Fruit fly (Drosophila melanogaster) whole organism, embryonic: Measurements from ENCODE around the gene GstO2.

ENCODE experiments used
- CG10959 ChIP-seq: fragments of 200-800 bp; sonication (Bioruptor generic); IDR thresholded peaks from 2 replicates; pipeline ENCODE4 v1.3.6; 2022; ENCODE audit warnings: missing biosample characterization, missing genetic modification characterization
- CG11398 ChIP-seq: fragments of 200-800 bp; sonication (Bioruptor generic); optimal IDR thresholded peaks from 2 replicates; lab custom pipeline; 2016; ENCODE audit warnings: missing biosample characterization, missing genetic modification characterization
- CG12071 ChIP-seq: fragments of 200-800 bp; sonication (Bioruptor generic); optimal IDR thresholded peaks from 3 replicates; lab custom pipeline; 2018; ENCODE audit warnings: missing biosample characterization, mild to moderate bottlenecking, missing genetic modification characterization
- CG12236 ChIP-seq: fragments of 200-800 bp; sonication (Bioruptor generic); optimal IDR thresholded peaks from 2 replicates; lab custom pipeline; 2016; ENCODE audit warnings: missing biosample characterization, missing genetic modification characterization
- CG12391 ChIP-seq: fragments of 200-800 bp; sonication (Bioruptor generic); optimal IDR thresholded peaks from 3 replicates; lab custom pipeline; 2018; ENCODE audit warnings: missing biosample characterization, mild to moderate bottlenecking, missing genetic modification characterization, moderate library complexity
- CG13424 ChIP-seq: fragments of 200-800 bp; sonication (Bioruptor generic); optimal IDR thresholded peaks from 2 replicates; lab custom pipeline; 2019; ENCODE audit warnings: missing biosample characterization, mild to moderate bottlenecking, missing genetic modification characterization, moderate library complexity
- CG13894 ChIP-seq: fragments of 200-800 bp; sonication (Bioruptor generic); optimal IDR thresholded peaks from 3 replicates; lab custom pipeline; 2018; ENCODE audit warnings: missing biosample characterization, mild to moderate bottlenecking, missing genetic modification characterization, moderate library complexity
- CG14014 ChIP-seq: fragments of 200-800 bp; sonication (Bioruptor generic); IDR thresholded peaks from 2 replicates; pipeline ENCODE4 v1.3.6; 2022; ENCODE audit warnings: missing biosample characterization, missing genetic modification characterization
- CG15479 ChIP-seq: fragments of 200-800 bp; sonication (Bioruptor generic); optimal IDR thresholded peaks from 3 replicates; lab custom pipeline; 2019; ENCODE audit warnings: missing biosample characterization, mild to moderate bottlenecking, missing genetic modification characterization, moderate library complexity
- CG17802 ChIP-seq: fragments of 200-800 bp; sonication (Bioruptor generic); optimal IDR thresholded peaks from 2 replicates; lab custom pipeline; 2018; ENCODE audit warnings: missing biosample characterization, mild to moderate bottlenecking, missing genetic modification characterization, moderate library complexity
- CG1832 ChIP-seq: fragments of 200-800 bp; sonication (Bioruptor generic); optimal IDR thresholded peaks from 2 replicates; lab custom pipeline; 2017; ENCODE audit warnings: missing biosample characterization, mild to moderate bottlenecking, missing genetic modification characterization, inconsistent platforms
- CG2116 ChIP-seq: fragments of 200-800 bp; sonication (Bioruptor generic); optimal IDR thresholded peaks from 3 replicates; lab custom pipeline; 2018; ENCODE audit warnings: missing biosample characterization, mild to moderate bottlenecking, missing genetic modification characterization
- CG2712 ChIP-seq: fragments of 200-800 bp; optimal IDR thresholded peaks from 3 replicates; lab custom pipeline; 2019; ENCODE audit warnings: missing biosample characterization, mild to moderate bottlenecking, missing genetic modification characterization, moderate library complexity
- CG4328 ChIP-seq: fragments of 200-800 bp; sonication (Bioruptor generic); optimal IDR thresholded peaks from 3 replicates; lab custom pipeline; 2017; ENCODE audit warnings: missing biosample characterization, missing genetic modification reagents, missing genetic modification characterization
- CG6654 ChIP-seq: fragments of 200-800 bp; sonication (Bioruptor generic); optimal IDR thresholded peaks from 2 replicates; lab custom pipeline; 2017; ENCODE audit warnings: missing biosample characterization, mild to moderate bottlenecking, missing genetic modification characterization
- CG6689 ChIP-seq: fragments of 200-800 bp; sonication (Bioruptor generic); IDR thresholded peaks from 2 replicates; pipeline ENCODE4 v1.3.6; 2022; ENCODE audit warnings: missing biosample characterization, missing genetic modification characterization
- Camta ChIP-seq: fragments of 200-800 bp; sonication (Bioruptor generic); optimal IDR thresholded peaks from 2 replicates; lab custom pipeline; 2016; ENCODE audit warnings: missing biosample characterization, missing genetic modification characterization
- Eip74EF ChIP-seq, 2 experiments: fragments of 200-800 bp in 1 of 2; fragments of >200 bp in 1 of 2; sonication (Bioruptor generic) in 1 of 2; optimal IDR thresholded peaks; 2 replicates each; lab custom pipeline; 2017 to 2019; ENCODE audit warnings: missing biosample characterization in 2 of 2, missing genetic modification characterization in 2 of 2, mild to moderate bottlenecking in 1 of 2, moderate library complexity in 1 of 2
- Ets65A ChIP-seq: fragments of 200-800 bp; sonication (Bioruptor generic); peaks from one replicate; lab custom pipeline; 2016; ENCODE audit warnings: missing biosample characterization, missing genetic modification characterization
- GATAe ChIP-seq: fragments of 200-800 bp; sonication (Bioruptor generic); conservative IDR thresholded peaks from 2 replicates; pipeline ENCODE4 v1.3.6; 2022; ENCODE audit warnings: missing biosample characterization, missing genetic modification characterization
- HLH54F ChIP-seq: fragments of 200-800 bp; sonication (Bioruptor generic); optimal IDR thresholded peaks from 3 replicates; lab custom pipeline; 2016; ENCODE audit warnings: missing biosample characterization, missing genetic modification characterization
- Hmx ChIP-seq: fragments of 200-800 bp; sonication (Bioruptor generic); optimal IDR thresholded peaks from 2 replicates; lab custom pipeline; 2016; ENCODE audit warnings: missing biosample characterization, missing genetic modification characterization
- MTF-1 ChIP-seq: fragments of 200-800 bp; sonication (Bioruptor generic); optimal IDR thresholded peaks from 2 replicates; lab custom pipeline; 2018; ENCODE audit warnings: missing biosample characterization, mild to moderate bottlenecking, missing genetic modification characterization, borderline replicate concordance
- Mes4 ChIP-seq: fragments of 200-800 bp; sonication (Bioruptor generic); optimal IDR thresholded peaks from 2 replicates; lab custom pipeline; 2016; ENCODE audit warnings: missing biosample characterization, missing genetic modification characterization
- Pdp1 ChIP-seq, 2 experiments: fragments of 200-800 bp; sonication (Bioruptor generic); optimal IDR thresholded peaks; 3 replicates each; lab custom pipeline; 2016; ENCODE audit warnings: missing biosample characterization in 2 of 2, missing genetic modification characterization in 2 of 2, mild to moderate bottlenecking in 1 of 2, moderate library complexity in 1 of 2
- bab2 ChIP-seq: fragments of 200-800 bp; sonication (Bioruptor generic); optimal IDR thresholded peaks from 2 replicates; lab custom pipeline; 2016; ENCODE audit warnings: missing biosample characterization, missing genetic modification characterization
- corto ChIP-seq: fragments of 200-800 bp; sonication (Bioruptor generic); optimal IDR thresholded peaks from 2 replicates; lab custom pipeline; 2016; ENCODE audit warnings: missing biosample characterization, mild to moderate bottlenecking, missing genetic modification characterization, moderate library complexity
- crc ChIP-seq: fragments of 200-800 bp; sonication (Bioruptor generic); optimal IDR thresholded peaks from 2 replicates; lab custom pipeline; 2016; ENCODE audit warnings: missing biosample characterization, missing genetic modification characterization
- crol ChIP-seq: fragments of 200-800 bp; sonication (Bioruptor generic); IDR thresholded peaks from 2 replicates; pipeline ENCODE4 v1.3.6; 2022; ENCODE audit warnings: missing biosample characterization, missing genetic modification characterization
- dmrt11E ChIP-seq: fragments of 200-800 bp; sonication (Bioruptor generic); optimal IDR thresholded peaks from 3 replicates; lab custom pipeline; 2018; ENCODE audit warnings: missing biosample characterization, mild to moderate bottlenecking, missing genetic modification characterization, moderate library complexity
- eve ChIP-seq, 2 experiments: fragments of >200 bp; optimal IDR thresholded peaks; 2 replicates each; lab custom pipeline; 2017; ENCODE audit warnings: missing biosample characterization in 2 of 2, missing genetic modification characterization in 2 of 2
- exex ChIP-seq: fragments of 200-800 bp; sonication (Bioruptor generic); optimal IDR thresholded peaks from 4 replicates; lab custom pipeline; 2018; ENCODE audit warnings: missing biosample characterization, mild to moderate bottlenecking, missing genetic modification characterization, moderate library complexity
- gsb ChIP-seq: fragments of 200-800 bp; sonication (Bioruptor generic); IDR thresholded peaks from 2 replicates; pipeline ENCODE4 v1.3.6; 2022; ENCODE audit warnings: missing biosample characterization, missing genetic modification characterization
- h ChIP-seq: fragments of >200 bp; optimal IDR thresholded peaks from 2 replicates; lab custom pipeline; 2017
- hb ChIP-seq: fragments of 200-800 bp; sonication (Bioruptor generic); IDR thresholded peaks from 3 replicates; pipeline ENCODE4 v1.3.6; 2022; ENCODE audit warnings: missing biosample characterization, missing genetic modification characterization; ENCODE audit not compliant: partially characterized antibody
- inv ChIP-seq: fragments of 200-800 bp; sonication (Bioruptor generic); IDR thresholded peaks from 2 replicates; pipeline ENCODE4 v1.3.6; 2022; ENCODE audit warnings: missing biosample characterization, missing genetic modification characterization; ENCODE audit not compliant: partially characterized antibody
- knrl ChIP-seq: fragments of 200-800 bp; sonication (Bioruptor generic); IDR thresholded peaks from 3 replicates; pipeline ENCODE4 v1.3.6; 2022; ENCODE audit warnings: missing biosample characterization, missing genetic modification characterization; ENCODE audit not compliant: partially characterized antibody
- lola ChIP-seq, 3 experiments: fragments of >200 bp in 2 of 3; fragments of 200-800 bp in 1 of 3; sonication (Bioruptor generic) in 1 of 3; optimal IDR thresholded peaks; 2 replicates each; lab custom pipeline; 2017 to 2019; ENCODE audit warnings: missing biosample characterization in 3 of 3, missing genetic modification characterization in 3 of 3, mild to moderate bottlenecking in 1 of 3, moderate library complexity in 1 of 3
- mirr ChIP-seq: fragments of 200-800 bp; sonication (Bioruptor generic); optimal IDR thresholded peaks from 3 replicates; lab custom pipeline; 2018; ENCODE audit warnings: missing biosample characterization, mild to moderate bottlenecking, missing genetic modification characterization
- nerfin-1 ChIP-seq: fragments of 200-800 bp; sonication (Bioruptor generic); optimal IDR thresholded peaks from 3 replicates; lab custom pipeline; 2019; ENCODE audit warnings: missing biosample characterization, mild to moderate bottlenecking, missing genetic modification characterization, moderate library complexity
- org-1 ChIP-seq: fragments of 200-800 bp; sonication (Bioruptor generic); optimal IDR thresholded peaks from 2 replicates; lab custom pipeline; 2017; ENCODE audit warnings: missing biosample characterization, missing genetic modification characterization
- pros ChIP-seq: fragments of 200-800 bp; sonication (Bioruptor generic); optimal IDR thresholded peaks from 3 replicates; lab custom pipeline; 2019; ENCODE audit warnings: missing biosample characterization, mild to moderate bottlenecking, missing genetic modification characterization, moderate library complexity
- psq ChIP-seq: fragments of 200-800 bp; sonication (Bioruptor generic); optimal IDR thresholded peaks from 2 replicates; lab custom pipeline; 2017; ENCODE audit warnings: missing biosample characterization, missing genetic modification characterization
- sob ChIP-seq: fragments of 200-800 bp; sonication (Bioruptor generic); IDR thresholded peaks from 2 replicates; pipeline ENCODE4 v1.3.6; 2022; ENCODE audit warnings: missing biosample characterization, missing genetic modification characterization
- tx ChIP-seq: fragments of 200-800 bp; sonication (Bioruptor generic); optimal IDR thresholded peaks from 2 replicates; lab custom pipeline; 2016; ENCODE audit warnings: missing biosample characterization, missing genetic modification characterization
- vnd ChIP-seq: fragments of 200-800 bp; sonication (Bioruptor generic); IDR thresholded peaks from 3 replicates; pipeline ENCODE4 v1.3.6; 2022; ENCODE audit warnings: missing biosample characterization, missing genetic modification characterization; ENCODE audit not compliant: partially characterized antibody
- wor ChIP-seq: fragments of 200-800 bp; sonication (Bioruptor generic); IDR thresholded peaks from 2 replicates; pipeline ENCODE4 v1.3.6; 2022; ENCODE audit warnings: missing biosample characterization, missing genetic modification characterization
- z ChIP-seq: fragments of 200-800 bp; sonication (Bioruptor generic); IDR thresholded peaks from 3 replicates; pipeline ENCODE4 v1.3.6; 2022; ENCODE audit warnings: missing biosample characterization, missing genetic modification characterization
- zen2 ChIP-seq: fragments of 200-800 bp; sonication (Bioruptor generic); IDR thresholded peaks from 3 replicates; pipeline ENCODE4 v1.3.6; 2022; ENCODE audit warnings: missing biosample characterization, missing genetic modification characterization; ENCODE audit not compliant: partially characterized antibody

Gene GstO2

DNA sequence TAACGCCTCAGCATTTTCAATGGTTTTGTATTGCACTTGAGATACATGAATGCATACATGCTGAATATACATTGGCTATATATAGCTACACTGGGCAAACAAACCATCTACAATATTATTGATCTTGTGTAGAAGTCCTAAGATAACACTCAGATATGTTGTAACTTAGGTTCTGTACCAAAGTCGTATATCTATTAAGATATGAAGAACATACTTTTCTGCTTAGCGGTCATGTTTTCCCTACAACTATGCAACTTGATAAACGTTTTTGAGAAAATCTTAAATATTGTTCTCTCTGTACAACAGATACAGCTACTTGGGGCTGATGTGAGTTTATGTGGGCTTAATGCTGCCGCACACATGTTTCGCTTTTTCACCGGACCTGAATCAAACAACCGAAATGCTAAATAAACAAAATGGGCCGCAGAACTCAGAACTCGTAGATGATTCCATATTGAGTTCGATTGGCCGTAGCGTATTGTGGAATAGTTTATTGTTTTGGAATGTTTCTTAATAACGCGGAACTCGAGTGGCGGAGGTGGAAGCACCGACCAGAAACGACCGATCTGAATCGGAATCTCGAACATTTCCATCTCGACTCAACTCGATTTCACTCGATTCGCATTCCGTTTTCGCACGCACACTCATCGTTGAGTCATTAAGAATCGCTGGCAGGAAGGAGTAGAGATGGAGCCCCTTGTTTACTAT lies 26.0 kb upstream of the GstO2 start (continued):
- TF ChIP-seq eve (GFP tag; optimal IDR thresholded peaks at IDR 0.05; lab: Kevin White, UChicago) (peak in 1 of 2 experiments; percentile 83), GATAe (GFP tag; lab: Robert Waterston, UW) (no peak), tx (GFP tag; lab: Kevin White, UChicago) (no peak), corto (GFP tag; lab: Kevin White, UChicago) (no peak), lola (GFP tag; optimal IDR thresholded peaks at IDR 0.05; lab: Kevin White, UChicago) (peak in 1 of 3 experiments; percentile 70), vnd (GFP tag; lab: Robert Waterston, UW) (no peak), Hmx (GFP tag; lab: Kevin White, UChicago) (no peak), psq (no peak), Eip74EF (GFP tag; optimal IDR thresholded peaks at IDR 0.05; lab: Kevin White, UChicago) (peak in 1 of 2 experiments; percentile 64), knrl (no peak), CG2116 (GFP tag; lab: Kevin White, UChicago) (peak; percentile 38), CG6654 (no peak), gsb (GFP tag; lab: Robert Waterston, UW) (0 out of 2 replicates have a peak, but pooled peaks have one; percentile 7), Pdp1 (GFP tag; optimal IDR thresholded peaks at IDR 0.05; lab: Kevin White, UChicago) (peak in 1 of 2 experiments; percentile 51), CG2712 (tag; lab: Kevin White, UChicago) (peak; percentile 70), zen2 (GFP tag; lab: Robert Waterston, UW) (no peak), CG4328 (GFP tag; lab: Kevin White, UChicago) (peak; percentile 44), inv (no peak), CG1832 (GFP tag; lab: Kevin White, UChicago) (no peak), crol (no peak), org-1 (GFP tag; lab: Kevin White, UChicago) (peak; percentile 50), nerfin-1 (peak; percentile 31), HLH54F (GFP tag; lab: Kevin White, UChicago) (peak; percentile 9), CG11398 (GFP tag; lab: Kevin White, UChicago) (no peak), hb (no peak), CG6689 (GFP tag; lab: Robert Waterston, UW) (peak; percentile 54; the same call in 1 of the 2 replicates), dmrt11E (tag; lab: Kevin White, UChicago) (peak; percentile 62), crc (GFP tag; lab: Kevin White, UChicago) (no peak), CG17802 (tag; lab: Kevin White, UChicago) (no peak), CG13894 (tag; lab: Kevin White, UChicago) (peak; percentile 45), CG13424 (tag; lab: Kevin White, UChicago) (peak; percentile 63), mirr (GFP tag; lab: Kevin White, UChicago) (peak; percentile 5), z (GFP tag; lab: Robert Waterston, UW) (peak; percentile 74; the same call in 2 of the 3 replicates), CG10959 (no peak), sob (peak; percentile 34; the same call in 1 of the 2 replicates), MTF-1 (GFP tag; lab: Kevin White, UChicago) (no peak), CG14014 (GFP tag; lab: Robert Waterston, UW) (no peak), h (lab: Kevin White, UChicago) (no peak), CG12236 (peak; percentile 54), Camta (peak; percentile 55), exex (tag; lab: Kevin White, UChicago) (no peak), pros (GFP tag; lab: Kevin White, UChicago) (no peak), Ets65A (GFP tag; lab: Kevin White, UChicago) (no peak), CG12391 (tag; lab: Kevin White, UChicago) (peak; percentile 56), CG12071 (GFP tag; lab: Kevin White, UChicago) (peak; percentile 42), bab2 (GFP tag; lab: Kevin White, UChicago) (peak; percentile 36), CG15479 (GFP tag; lab: Kevin White, UChicago) (no peak), Mes4 (GFP tag; lab: Kevin White, UChicago) (peak; percentile 31), wor (no peak)
